Worm (Caenorhabditis elegans): Measurements from ENCODE around the gene spp-13.

DNA sequence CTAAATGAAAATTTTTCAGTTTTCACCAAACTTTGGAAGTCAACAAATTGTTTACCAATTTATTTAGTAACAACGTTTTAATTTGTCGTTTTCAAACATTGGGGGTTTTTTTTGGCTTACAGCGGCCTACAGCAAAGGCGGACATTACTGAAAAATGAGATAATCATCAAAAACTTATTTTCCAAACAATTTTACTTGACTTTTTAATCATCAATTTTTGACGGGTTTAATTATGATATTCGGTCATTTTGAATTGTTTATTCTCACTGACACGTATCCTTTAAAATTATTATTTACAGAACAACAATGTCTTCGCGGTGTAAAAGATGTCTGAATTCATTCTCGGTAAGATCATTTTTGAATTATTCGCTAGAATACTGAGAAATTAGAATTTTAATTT is 50.8 kb downstream of the spp-13 start, which contains the start of gene F40B5.2:
- TF ChIP-seq F37B4.10 (GFP tag; IDR thresholded peaks at IDR 0.05), result no peak
- TF ChIP-seq aptf-2 (GFP tag; conservative IDR thresholded peaks at IDR 0.05), result no peak
- TF ChIP-seq K12H6.12 (tag; optimal IDR thresholded peaks at IDR 0.05), result no peak
- TF ChIP-seq ama-1 (optimal IDR thresholded peaks at IDR 0.05), result no peak
- no peak for TF ChIP-seq ama-1 (GFP tag; optimal IDR thresholded peaks at IDR 0.05)
- no peak for TF ChIP-seq ztf-25 (GFP tag; IDR thresholded peaks at IDR 0.05)
